Fruit fly (Drosophila melanogaster) whole organism, embryonic: ENCODE measurements around the gene MESR6.

Source experiments
- Ada2b ChIP-seq: fragments of 200-800 bp; sonication (Bioruptor generic); IDR thresholded peaks from 2 replicates; pipeline ENCODE4 v1.3.6; 2022; ENCODE audit warnings: missing biosample characterization, missing genetic modification characterization
- Atf6 ChIP-seq: fragments of 200-800 bp; sonication (Bioruptor generic); IDR thresholded peaks from 2 replicates; pipeline ENCODE4 v1.3.6; 2022; ENCODE audit warnings: missing biosample characterization, missing genetic modification characterization
- B-H1 ChIP-seq: fragments of 200-800 bp; sonication (Bioruptor generic); IDR thresholded peaks from 3 replicates; pipeline ENCODE4 v1.3.6; 2022; ENCODE audit warnings: missing biosample characterization, missing genetic modification characterization
- C15 ChIP-seq: fragments of 200-800 bp; sonication (Bioruptor generic); IDR thresholded peaks from 3 replicates; pipeline ENCODE4 v1.3.6; 2022; ENCODE audit warnings: missing biosample characterization, missing genetic modification characterization
- CG10543 ChIP-seq: fragments of 200-800 bp; sonication (Bioruptor generic); optimal IDR thresholded peaks from 3 replicates; lab custom pipeline; 2017; ENCODE audit warnings: missing biosample characterization, mild to moderate bottlenecking, missing genetic modification characterization, moderate library complexity
- CG10565 ChIP-seq: fragments of 200-800 bp; sonication (Bioruptor generic); optimal IDR thresholded peaks from 3 replicates; lab custom pipeline; 2016; ENCODE audit warnings: missing biosample characterization, mild to moderate bottlenecking, missing genetic modification characterization
- CG11247 ChIP-seq: fragments of 200-800 bp; sonication (Bioruptor generic); IDR thresholded peaks from 2 replicates; pipeline ENCODE4 v1.3.6; 2022; ENCODE audit warnings: missing biosample characterization, missing genetic modification characterization
- CG12104 ChIP-seq: fragments of 200-800 bp; sonication (Bioruptor generic); optimal IDR thresholded peaks from 3 replicates; lab custom pipeline; 2016; ENCODE audit warnings: missing biosample characterization, missing genetic modification characterization
- CG1233 ChIP-seq: fragments of 200-800 bp; sonication (Bioruptor generic); optimal IDR thresholded peaks from 4 replicates; lab custom pipeline; 2018; ENCODE audit warnings: missing biosample characterization, mild to moderate bottlenecking, missing genetic modification characterization
- CG12659 ChIP-seq: fragments of 200-800 bp; sonication (Bioruptor generic); optimal IDR thresholded peaks from 3 replicates; lab custom pipeline; 2017; ENCODE audit warnings: mild to moderate bottlenecking, missing biosample characterization, missing genetic modification reagents, missing genetic modification characterization
- CG15696 ChIP-seq: fragments of 200-800 bp; sonication (Bioruptor generic); optimal IDR thresholded peaks from 2 replicates; lab custom pipeline; 2019; ENCODE audit warnings: missing biosample characterization, mild to moderate bottlenecking, missing genetic modification characterization, moderate library complexity
- CG16813 ChIP-seq: fragments of 200-800 bp; sonication (Bioruptor generic); IDR thresholded peaks from 3 replicates; pipeline ENCODE4 v1.3.6; 2022; ENCODE audit warnings: missing biosample characterization, missing genetic modification characterization; ENCODE audit not compliant: partially characterized antibody
- CG17361 ChIP-seq: fragments of 200-800 bp; sonication (Bioruptor generic); IDR thresholded peaks from 3 replicates; pipeline ENCODE4 v1.3.6; 2022; ENCODE audit warnings: missing biosample characterization, missing genetic modification characterization
- CG1832 ChIP-seq: fragments of 200-800 bp; sonication (Bioruptor generic); optimal IDR thresholded peaks from 2 replicates; lab custom pipeline; 2017; ENCODE audit warnings: missing biosample characterization, mild to moderate bottlenecking, missing genetic modification characterization, inconsistent platforms
- CG30020 ChIP-seq: fragments of 200-800 bp; optimal IDR thresholded peaks from 2 replicates; lab custom pipeline; 2019; ENCODE audit warnings: missing biosample characterization, mild to moderate bottlenecking, missing genetic modification characterization, moderate library complexity
- CG42726 ChIP-seq: fragments of 200-800 bp; sonication (Bioruptor generic); IDR thresholded peaks from 2 replicates; pipeline ENCODE4 v1.3.6; 2022; ENCODE audit warnings: missing biosample characterization, missing genetic modification characterization; ENCODE audit not compliant: partially characterized antibody
- CG4854 ChIP-seq: fragments of 200-800 bp; sonication (Bioruptor generic); optimal IDR thresholded peaks from 2 replicates; lab custom pipeline; 2016; ENCODE audit warnings: missing biosample characterization, missing genetic modification characterization, inconsistent platforms
- CG5953 ChIP-seq: fragments of 200-800 bp; sonication (Bioruptor generic); IDR thresholded peaks from 2 replicates; pipeline ENCODE4 v1.3.6; 2022; ENCODE audit warnings: missing biosample characterization, missing genetic modification characterization
- CG6791 ChIP-seq: fragments of 200-800 bp; sonication (Bioruptor generic); IDR thresholded peaks from 3 replicates; pipeline ENCODE4 v1.3.6; 2022; ENCODE audit warnings: missing biosample characterization, missing genetic modification characterization; ENCODE audit not compliant: partially characterized antibody
- CG7839 ChIP-seq: fragments of 200-800 bp; sonication (Bioruptor generic); optimal IDR thresholded peaks from 3 replicates; lab custom pipeline; 2018; ENCODE audit warnings: missing biosample characterization, mild to moderate bottlenecking, missing genetic modification characterization, moderate library complexity
- CTCF ChIP-seq: fragments of 200-800 bp; sonication (Bioruptor generic); optimal IDR thresholded peaks from 2 replicates; lab custom pipeline; 2017; ENCODE audit warnings: missing biosample characterization, mild to moderate bottlenecking, missing genetic modification characterization, moderate library complexity
- Dfd ChIP-seq, 2 experiments: fragments of >200 bp; optimal IDR thresholded peaks; 2 replicates each; lab custom pipeline; 2017; ENCODE audit warnings: missing biosample characterization in 2 of 2, missing genetic modification characterization in 2 of 2
- Elba2 ChIP-seq: fragments of 200-800 bp; sonication (Bioruptor generic); optimal IDR thresholded peaks from 3 replicates; lab custom pipeline; 2016; ENCODE audit warnings: missing biosample characterization, missing genetic modification characterization
- Max ChIP-seq: fragments of 200-800 bp; sonication (Bioruptor generic); optimal IDR thresholded peaks from 2 replicates; lab custom pipeline; 2016; ENCODE audit warnings: missing biosample characterization, mild to moderate bottlenecking, missing genetic modification characterization
- Med ChIP-seq: fragments of 200-800 bp; sonication (Bioruptor generic); peaks from one replicate; lab custom pipeline; 2016; ENCODE audit warnings: missing biosample characterization, missing genetic modification characterization, mild to moderate bottlenecking, inconsistent platforms, moderate library complexity
- PHDP ChIP-seq: fragments of 200-800 bp; sonication (Bioruptor generic); optimal IDR thresholded peaks from 3 replicates; lab custom pipeline; 2018; ENCODE audit warnings: missing biosample characterization, mild to moderate bottlenecking, missing genetic modification characterization, moderate library complexity
- Spps ChIP-seq: fragments of 200-800 bp; sonication (Bioruptor generic); optimal IDR thresholded peaks from 2 replicates; lab custom pipeline; 2018; ENCODE audit warnings: missing biosample characterization, mild to moderate bottlenecking, missing genetic modification characterization
- Stat92E ChIP-seq, 3 experiments: fragments of >200 bp in 2 of 3; fragments of 200-800 bp in 1 of 3; sonication (Bioruptor generic) in 1 of 3; optimal IDR thresholded peaks; 2 replicates each; lab custom pipeline; 2017 to 2019; ENCODE audit warnings: missing biosample characterization in 3 of 3, missing genetic modification characterization in 3 of 3, mild to moderate bottlenecking in 1 of 3, moderate library complexity in 1 of 3
- Vsx1 ChIP-seq: fragments of 200-800 bp; sonication (Bioruptor generic); optimal IDR thresholded peaks from 2 replicates; lab custom pipeline; 2017; ENCODE audit warnings: missing biosample characterization, mild to moderate bottlenecking, missing genetic modification characterization, missing genetic modification reagents
- Xbp1 ChIP-seq: fragments of 200-800 bp; sonication (Bioruptor generic); optimal IDR thresholded peaks from 3 replicates; lab custom pipeline; 2016; ENCODE audit warnings: missing biosample characterization, mild to moderate bottlenecking, missing genetic modification characterization
- bowl ChIP-seq: fragments of 200-800 bp; sonication (Bioruptor generic); IDR thresholded peaks from 2 replicates; pipeline ENCODE4 v1.3.6; 2022; ENCODE audit warnings: missing biosample characterization, missing genetic modification characterization
- chinmo ChIP-seq: fragments of 200-800 bp; sonication (Bioruptor generic); IDR thresholded peaks from 4 replicates; pipeline ENCODE4 v1.3.6; 2022; ENCODE audit warnings: missing biosample characterization, missing genetic modification characterization; ENCODE audit not compliant: partially characterized antibody
- grau ChIP-seq: fragments of 200-800 bp; optimal IDR thresholded peaks from 3 replicates; lab custom pipeline; 2019; ENCODE audit warnings: missing biosample characterization, mild to moderate bottlenecking, missing genetic modification characterization, moderate library complexity
- gsb ChIP-seq: fragments of 200-800 bp; sonication (Bioruptor generic); IDR thresholded peaks from 2 replicates; pipeline ENCODE4 v1.3.6; 2022; ENCODE audit warnings: missing biosample characterization, missing genetic modification characterization
- hbn ChIP-seq: fragments of 200-800 bp; sonication (Bioruptor generic); IDR thresholded peaks from 2 replicates; pipeline ENCODE4 v1.3.6; 2022; ENCODE audit warnings: missing biosample characterization, missing genetic modification characterization; ENCODE audit not compliant: partially characterized antibody
- her ChIP-seq: fragments of 200-800 bp; sonication (Bioruptor generic); optimal IDR thresholded peaks from 2 replicates; lab custom pipeline; 2016; ENCODE audit warnings: missing biosample characterization, missing genetic modification characterization
- insv ChIP-seq, 2 experiments: fragments of 200-800 bp; sonication (Bioruptor generic); optimal IDR thresholded peaks; 3 replicates each; lab custom pipeline; 2016 to 2018; ENCODE audit warnings: missing biosample characterization in 2 of 2, missing genetic modification characterization in 2 of 2
- mam ChIP-seq: fragments of 200-800 bp; sonication (Bioruptor generic); optimal IDR thresholded peaks from 3 replicates; lab custom pipeline; 2016; ENCODE audit warnings: missing biosample characterization, missing genetic modification characterization
- rib ChIP-seq: fragments of 200-800 bp; sonication (Bioruptor generic); IDR thresholded peaks from 2 replicates; pipeline ENCODE4 v1.3.6; 2022; ENCODE audit warnings: missing biosample characterization, missing genetic modification characterization
- sc ChIP-seq, 3 experiments: fragments of >200 bp in 2 of 3; fragments of 200-800 bp in 1 of 3; sonication (Bioruptor generic) in 1 of 3; optimal IDR thresholded peaks; 2 replicates in 2 of 3; 3 replicates in 1 of 3; lab custom pipeline; 2017; ENCODE audit warnings: mild to moderate bottlenecking in 1 of 3, missing biosample characterization in 1 of 3, missing genetic modification characterization in 1 of 3, missing genetic modification reagents in 1 of 3
- sens ChIP-seq: fragments of 200-800 bp; sonication (Bioruptor generic); peaks from one replicate; lab custom pipeline; 2016; ENCODE audit warnings: missing biosample characterization, missing genetic modification characterization
- sens-2 ChIP-seq: fragments of 200-800 bp; sonication (Bioruptor generic); IDR thresholded peaks from 2 replicates; pipeline ENCODE4 v1.3.6; 2022; ENCODE audit warnings: missing biosample characterization, missing genetic modification characterization
- ssp ChIP-seq: fragments of 200-800 bp; sonication (Bioruptor generic); IDR thresholded peaks from 2 replicates; pipeline ENCODE4 v1.3.6; 2022; ENCODE audit warnings: missing biosample characterization, missing genetic modification characterization
- tap ChIP-seq: fragments of 200-800 bp; optimal IDR thresholded peaks from 3 replicates; lab custom pipeline; 2019; ENCODE audit warnings: missing biosample characterization, mild to moderate bottlenecking, missing genetic modification characterization, moderate library complexity
- vnd ChIP-seq: fragments of 200-800 bp; sonication (Bioruptor generic); IDR thresholded peaks from 3 replicates; pipeline ENCODE4 v1.3.6; 2022; ENCODE audit warnings: missing biosample characterization, missing genetic modification characterization; ENCODE audit not compliant: partially characterized antibody
- zen ChIP-seq: fragments of 200-800 bp; sonication (Bioruptor generic); optimal IDR thresholded peaks from 3 replicates; lab custom pipeline; 2018; ENCODE audit warnings: missing biosample characterization, mild to moderate bottlenecking, missing genetic modification characterization, moderate library complexity

The MESR6 gene

dm6 chr3L:19079798-19080691 is 12.4 kb upstream of the MESR6 start (continued):
- no peak for TF ChIP-seq Max (GFP tag; lab: Kevin White, UChicago)
- TF ChIP-seq PHDP (tag; lab: Kevin White, UChicago) = peak; percentile 17
- no peak for TF ChIP-seq hbn (GFP tag; lab: Robert Waterston, UW)
- TF ChIP-seq zen = no peak
- TF ChIP-seq CG30020 (tag; lab: Kevin White, UChicago) = no peak
- no peak for TF ChIP-seq CG15696 (tag; lab: Kevin White, UChicago)
- peak; percentile 44 for TF ChIP-seq CG12659
- TF ChIP-seq Xbp1 (GFP tag; lab: Kevin White, UChicago) = peak; percentile 30
- TF ChIP-seq Spps (tag; lab: Kevin White, UChicago) = no peak
- TF ChIP-seq CG10543 (GFP tag; lab: Kevin White, UChicago) = no peak
- TF ChIP-seq Ada2b (GFP tag; lab: Robert Waterston, UW) = no peak
- TF ChIP-seq CG17361 (GFP tag; lab: Robert Waterston, UW) = peak; percentile 65; the same call in 2 of the 3 replicates
- TF ChIP-seq sc (optimal IDR thresholded peaks at IDR 0.05; lab: Kevin White, UChicago) = no peak
- no peak for TF ChIP-seq sc (GFP tag; optimal IDR thresholded peaks at IDR 0.05; lab: Kevin White, UChicago)
- TF ChIP-seq C15 (GFP tag; lab: Robert Waterston, UW) = no peak
- peak; percentile 18 for TF ChIP-seq mam (GFP tag; lab: Kevin White, UChicago)
- TF ChIP-seq CG16813 (GFP tag; lab: Robert Waterston, UW) = no peak
- no peak for TF ChIP-seq CG4854
- no peak for TF ChIP-seq CG1233 (GFP tag; lab: Kevin White, UChicago)
- no peak for TF ChIP-seq Atf6 (GFP tag; lab: Robert Waterston, UW)
- no peak for TF ChIP-seq gsb (GFP tag; lab: Robert Waterston, UW)
- TF ChIP-seq vnd (GFP tag; lab: Robert Waterston, UW) = no peak
- no peak for TF ChIP-seq ssp

dm6 chr3L:19080926-19081700 is 11.4 kb upstream of the MESR6 start:
- TF ChIP-seq Med = peak; percentile 33
- peak; percentile 79 for TF ChIP-seq sens (GFP tag; lab: Kevin White, UChicago)
- peak; percentile 55 for TF ChIP-seq grau
- peak; percentile 5 for TF ChIP-seq CTCF (GFP tag; lab: Kevin White, UChicago)
- TF ChIP-seq CG6791 = peak; percentile 47; the same call in 1 of the 3 replicates
- TF ChIP-seq B-H1 (GFP tag; lab: Robert Waterston, UW) = no peak
- TF ChIP-seq CG5953 = no peak
- TF ChIP-seq bowl (GFP tag; lab: Robert Waterston, UW) = no peak
- no peak for TF ChIP-seq CG7839 (tag; lab: Kevin White, UChicago)
- no peak for TF ChIP-seq CG11247
- TF ChIP-seq Vsx1 (GFP tag; lab: Kevin White, UChicago) = no peak
- peak; percentile 50 for TF ChIP-seq Elba2 (GFP tag; lab: Kevin White, UChicago)
- peak in 1 of 2 experiments; percentile 23 for TF ChIP-seq insv (GFP tag; optimal IDR thresholded peaks at IDR 0.05; lab: Kevin White, UChicago)
- TF ChIP-seq Dfd (GFP tag; optimal IDR thresholded peaks at IDR 0.05; lab: Kevin White, UChicago) = no peak
- TF ChIP-seq CG12104 = no peak
- TF ChIP-seq Stat92E (GFP tag; optimal IDR thresholded peaks at IDR 0.05; lab: Kevin White, UChicago) = no peak
- TF ChIP-seq hbn (GFP tag; lab: Robert Waterston, UW) = 0 out of 2 replicates have a peak, but pooled peaks have one; percentile 22
- TF ChIP-seq tap (tag; lab: Kevin White, UChicago) = no peak
- TF ChIP-seq her = no peak
- TF ChIP-seq rib (GFP tag; lab: Robert Waterston, UW) = 0 out of 2 replicates have a peak, but pooled peaks have one; percentile 15
- TF ChIP-seq CG42726 = no peak
- TF ChIP-seq sens-2 = no peak
- TF ChIP-seq CG1832 (GFP tag; lab: Kevin White, UChicago) = peak; percentile 58
- 0 out of 4 replicates have a peak, but pooled peaks have one; percentile 18 for TF ChIP-seq chinmo (GFP tag; lab: Robert Waterston, UW)
- no peak for TF ChIP-seq CG10565 (GFP tag; lab: Kevin White, UChicago)
